Worm (Caenorhabditis elegans) whole organism, young adult: Measurements from ENCODE around the gene scp-1.
A peak's percentile ranks its signal among the peaks of the same experiment; 100 is the strongest.

Experiments used
- B0035.1 ChIP-seq: sonication (generic microtip); optimal IDR thresholded peaks from 2 replicates; lab custom pipeline; 2016; ENCODE audit warnings: missing genetic modification characterization, mild to moderate bottlenecking, missing compliant biosample characterization, missing genotype, missing genetic modification reagents
- B0336.3 ChIP-seq: fragments of 200-800 bp; sonication (Bioruptor generic); IDR thresholded peaks from 2 replicates; pipeline ENCODE4 v1.3.6; 2022; ENCODE audit warnings: missing genetic modification characterization, missing compliant biosample characterization
- F33H1.4 ChIP-seq: fragments of 200-800 bp; sonication (Bioruptor generic); IDR thresholded peaks from 2 replicates; pipeline ENCODE4 v1.3.6; 2022; ENCODE audit warnings: missing genetic modification reagents, missing genetic modification characterization, missing compliant biosample characterization
- F49E8.2 ChIP-seq: sonication (generic microtip); optimal IDR thresholded peaks from 3 replicates; lab custom pipeline; 2017; ENCODE audit warnings: missing genetic modification characterization, mild to moderate bottlenecking, missing compliant biosample characterization, antibody characterized with exemption, moderate library complexity; ENCODE audit not compliant: insufficient read depth
- F57A8.1 ChIP-seq: fragments of 200-800 bp; sonication (Bioruptor generic); optimal IDR thresholded peaks from 2 replicates; lab custom pipeline; 2018; ENCODE audit warnings: mild to moderate bottlenecking, missing genetic modification characterization, moderate library complexity, missing compliant biosample characterization
- T26A5.8 ChIP-seq: sonication (generic microtip); optimal IDR thresholded peaks from 2 replicates; lab custom pipeline; 2016; ENCODE audit warnings: missing genetic modification characterization, missing compliant biosample characterization
- Y53F4B.3 ChIP-seq: fragments of 200-800 bp; sonication (Bioruptor generic); IDR thresholded peaks from 2 replicates; pipeline ENCODE4 v1.3.6; 2022; ENCODE audit warnings: missing genetic modification reagents, missing genetic modification characterization, missing compliant biosample characterization
- ZK185.1 ChIP-seq: sonication (generic microtip); optimal IDR thresholded peaks from 2 replicates; lab custom pipeline; 2016; ENCODE audit warnings: mild to moderate bottlenecking, missing genetic modification characterization, missing compliant biosample characterization; ENCODE audit not compliant: poor library complexity, severe bottlenecking
- ama-1 ChIP-seq, 3 experiments: fragments of 150-350 bp in 1 of 3; sonication (generic microtip) in 2 of 3; optimal IDR thresholded peaks; 2 replicates each; lab custom pipeline; 2014 to 2018; ENCODE audit warnings: missing biosample characterization in 2 of 3, missing genetic modification characterization in 2 of 3, missing genetic modification reagents in 2 of 3
- aptf-3 ChIP-seq: fragments of 200-800 bp; sonication (Bioruptor generic); IDR thresholded peaks from 2 replicates; pipeline ENCODE4 v1.3.6; 2022; ENCODE audit warnings: missing genetic modification characterization, missing compliant biosample characterization
- athp-1 ChIP-seq: sonication (generic microtip); optimal IDR thresholded peaks from 2 replicates; lab custom pipeline; 2017; ENCODE audit warnings: mild to moderate bottlenecking, missing genetic modification characterization, missing compliant biosample characterization
- attf-5 ChIP-seq: fragments of 200-800 bp; sonication (Bioruptor generic); optimal IDR thresholded peaks from 2 replicates; lab custom pipeline; 2018; ENCODE audit warnings: mild to moderate bottlenecking, missing genetic modification characterization, missing compliant biosample characterization
- bed-2 ChIP-seq: fragments of 200-800 bp; sonication (Bioruptor generic); IDR thresholded peaks from 2 replicates; pipeline ENCODE4 v1.3.6; 2022; ENCODE audit warnings: missing genetic modification reagents, missing genetic modification characterization, missing compliant biosample characterization
- cebp-1 ChIP-seq, 2 experiments: fragments of 200-800 bp in 1 of 2; sonication (Bioruptor generic) in 1 of 2; sonication (generic microtip) in 1 of 2; IDR thresholded peaks in 1 of 2; optimal IDR thresholded peaks in 1 of 2; 2 replicates each; pipeline versions ENCODE4 v1.3.6 to Lab custom; 2017 to 2022; ENCODE audit warnings: missing compliant biosample characterization in 2 of 2, missing genetic modification characterization in 2 of 2, mild to moderate bottlenecking in 1 of 2, missing genetic modification reagents in 1 of 2, moderate library complexity in 1 of 2
- cebp-2 ChIP-seq: fragments of 200-800 bp; sonication (Bioruptor generic); IDR thresholded peaks from 2 replicates; pipeline ENCODE4 v1.3.6; 2022; ENCODE audit warnings: missing genetic modification characterization, missing compliant biosample characterization
- ceh-100 ChIP-seq: fragments of 200-800 bp; sonication (Bioruptor generic); IDR thresholded peaks from 2 replicates; pipeline ENCODE4 v1.3.6; 2022; ENCODE audit warnings: missing genetic modification reagents, missing genetic modification characterization, missing compliant biosample characterization
- ceh-91 ChIP-seq: fragments of 200-800 bp; sonication (Bioruptor generic); IDR thresholded peaks from 2 replicates; pipeline ENCODE4 v1.3.6; 2022; ENCODE audit warnings: missing genetic modification reagents, missing genetic modification characterization, missing compliant biosample characterization
- die-1 ChIP-seq: sonication (generic microtip); optimal IDR thresholded peaks from 2 replicates; lab custom pipeline; 2016; ENCODE audit warnings: missing genotype, mild to moderate bottlenecking, missing genetic modification characterization, missing compliant biosample characterization
- dox-1 ChIP-seq: fragments of 200-800 bp; sonication (Bioruptor generic); IDR thresholded peaks from 2 replicates; pipeline ENCODE4 v1.3.6; 2022; ENCODE audit warnings: missing genetic modification reagents, missing genetic modification characterization, missing compliant biosample characterization
- dpl-1 ChIP-seq: fragments of 150-350 bp; optimal IDR thresholded peaks from 2 replicates; lab custom pipeline; 2014; ENCODE audit warnings: missing biosample characterization, missing genetic modification reagents, missing genetic modification characterization
- efl-1 ChIP-seq: fragments of 150-350 bp; optimal IDR thresholded peaks from 2 replicates; lab custom pipeline; 2014; ENCODE audit warnings: missing biosample characterization, missing genetic modification reagents, missing genetic modification characterization
- ekl-4 ChIP-seq: fragments of 200-800 bp; sonication (Bioruptor generic); IDR thresholded peaks from 2 replicates; pipeline ENCODE4 v1.3.6; 2022; ENCODE audit warnings: missing genetic modification reagents, missing genetic modification characterization, missing compliant biosample characterization
- fkh-3 ChIP-seq: sonication (generic microtip); optimal IDR thresholded peaks from 2 replicates; lab custom pipeline; 2016; ENCODE audit warnings: mild to moderate bottlenecking, missing genetic modification characterization, missing compliant biosample characterization
- hlh-26 ChIP-seq: fragments of 200-800 bp; sonication (Bioruptor generic); conservative IDR thresholded peaks from 2 replicates; pipeline ENCODE4 v1.3.6; 2022; ENCODE audit warnings: missing genetic modification reagents, missing genetic modification characterization, missing compliant biosample characterization
- hmg-1.2 ChIP-seq: fragments of 200-800 bp; sonication (Bioruptor generic); IDR thresholded peaks from 2 replicates; pipeline ENCODE4 v1.3.6; 2022; ENCODE audit warnings: missing genetic modification reagents, missing genetic modification characterization, missing compliant biosample characterization
- hrde-1 ChIP-seq: sonication (generic microtip); optimal IDR thresholded peaks from 2 replicates; lab custom pipeline; 2016; ENCODE audit warnings: missing genetic modification characterization, mild to moderate bottlenecking, missing compliant biosample characterization, moderate library complexity, missing genotype, missing genetic modification reagents, borderline replicate concordance
- hsf-1 ChIP-seq: fragments of 200-800 bp; sonication (Bioruptor generic); IDR thresholded peaks from 2 replicates; pipeline ENCODE4 v1.3.6; 2022; ENCODE audit warnings: missing genetic modification reagents, missing genetic modification characterization, missing compliant biosample characterization
- let-607 ChIP-seq, 2 experiments: fragments of 200-800 bp in 1 of 2; sonication (Bioruptor generic) in 1 of 2; sonication (generic microtip) in 1 of 2; optimal IDR thresholded peaks; 2 replicates each; lab custom pipeline; 2016 to 2018; ENCODE audit warnings: mild to moderate bottlenecking in 2 of 2, missing compliant biosample characterization in 2 of 2, missing genetic modification characterization in 2 of 2, moderate library complexity in 2 of 2, missing genotype in 1 of 2
- lir-1 ChIP-seq: fragments of 200-800 bp; sonication (Bioruptor generic); conservative IDR thresholded peaks from 2 replicates; pipeline ENCODE4 v1.3.6; 2022; ENCODE audit warnings: missing genetic modification reagents, missing genetic modification characterization, missing compliant biosample characterization
- madf-8 ChIP-seq: fragments of 200-800 bp; sonication (Bioruptor generic); conservative IDR thresholded peaks from 2 replicates; pipeline ENCODE4 v1.3.6; 2022; ENCODE audit warnings: missing genetic modification reagents, missing genetic modification characterization, missing compliant biosample characterization
- mcd-1 ChIP-seq: fragments of 200-800 bp; sonication (Bioruptor generic); IDR thresholded peaks from 2 replicates; pipeline ENCODE4 v1.3.6; 2022; ENCODE audit warnings: missing genetic modification reagents, missing genetic modification characterization, missing compliant biosample characterization
- mes-4 ChIP-seq: sonication (generic microtip); optimal IDR thresholded peaks from 2 replicates; lab custom pipeline; 2016; ENCODE audit warnings: missing genotype, missing genetic modification characterization, missing compliant biosample characterization
- nfya-1 ChIP-seq: sonication (generic microtip); optimal IDR thresholded peaks from 2 replicates; lab custom pipeline; 2017; ENCODE audit warnings: antibody characterized with exemption, missing compliant biosample characterization, missing genetic modification characterization, borderline replicate concordance; ENCODE audit not compliant: insufficient read depth
- nfyb-1 ChIP-seq: fragments of 200-800 bp; sonication (Bioruptor generic); IDR thresholded peaks from 2 replicates; pipeline ENCODE4 v1.3.6; 2022; ENCODE audit warnings: missing genetic modification reagents, missing genetic modification characterization, missing compliant biosample characterization
- nhr-179 ChIP-seq: sonication (generic microtip); optimal IDR thresholded peaks from 2 replicates; lab custom pipeline; 2016; ENCODE audit warnings: mild to moderate bottlenecking, missing genetic modification characterization, missing compliant biosample characterization
- nhr-27 ChIP-seq: fragments of 200-800 bp; sonication (Bioruptor generic); optimal IDR thresholded peaks from 2 replicates; lab custom pipeline; 2018; ENCODE audit warnings: mild to moderate bottlenecking, missing genetic modification characterization, moderate library complexity, missing compliant biosample characterization
- nhr-90 ChIP-seq: sonication (generic microtip); optimal IDR thresholded peaks from 2 replicates; lab custom pipeline; 2016; ENCODE audit warnings: missing genotype, mild to moderate bottlenecking, missing genetic modification characterization, missing compliant biosample characterization
- pha-4 ChIP-seq: fragments of 150-350 bp; sonication (generic microtip); optimal IDR thresholded peaks from 2 replicates; lab custom pipeline; 2014; ENCODE audit warnings: missing biosample characterization, missing genetic modification reagents, missing genetic modification characterization
- rpc-1 ChIP-seq, 2 experiments: fragments of 150-350 bp in 1 of 2; sonication (generic microtip) in 1 of 2; optimal IDR thresholded peaks; 2 replicates each; lab custom pipeline; 2014 to 2018; ENCODE audit warnings: missing biosample characterization in 1 of 2, missing genetic modification characterization in 1 of 2, missing genetic modification reagents in 1 of 2, missing genotype in 1 of 2
- sdz-38 ChIP-seq: sonication (generic microtip); optimal IDR thresholded peaks from 2 replicates; lab custom pipeline; 2016; ENCODE audit warnings: missing genotype, missing genetic modification characterization, missing compliant biosample characterization
- sea-2 ChIP-seq: fragments of 200-800 bp; sonication (Bioruptor generic); IDR thresholded peaks from 2 replicates; pipeline ENCODE4 v1.3.6; 2022; ENCODE audit warnings: missing genetic modification characterization, missing compliant biosample characterization
- zim-3 ChIP-seq: sonication (generic microtip); optimal IDR thresholded peaks from 2 replicates; lab custom pipeline; 2017; ENCODE audit warnings: mild to moderate bottlenecking, missing genetic modification characterization, moderate library complexity, missing compliant biosample characterization
- ztf-28 ChIP-seq: fragments of 200-800 bp; sonication (Bioruptor generic); IDR thresholded peaks from 2 replicates; pipeline ENCODE4 v1.3.6; 2022; ENCODE audit warnings: missing genetic modification reagents, missing genetic modification characterization, missing compliant biosample characterization
- ztf-3 ChIP-seq: fragments of 200-800 bp; sonication (Bioruptor generic); optimal IDR thresholded peaks from 2 replicates; lab custom pipeline; 2018; ENCODE audit warnings: mild to moderate bottlenecking, missing genetic modification characterization, missing compliant biosample characterization

Gene scp-1

ce11 chrII:9303545-9303944, 30.3 kb upstream of the scp-1 start:
- no peak for TF ChIP-seq cebp-1 (GFP tag; IDR thresholded peaks at IDR 0.05; lab: Robert Waterston, UW)
- TF ChIP-seq cebp-1 (tag; optimal IDR thresholded peaks at IDR 0.05; lab: Kevin White, UChicago), result peak; percentile 77
- TF ChIP-seq ztf-28, result no peak

DNA sequence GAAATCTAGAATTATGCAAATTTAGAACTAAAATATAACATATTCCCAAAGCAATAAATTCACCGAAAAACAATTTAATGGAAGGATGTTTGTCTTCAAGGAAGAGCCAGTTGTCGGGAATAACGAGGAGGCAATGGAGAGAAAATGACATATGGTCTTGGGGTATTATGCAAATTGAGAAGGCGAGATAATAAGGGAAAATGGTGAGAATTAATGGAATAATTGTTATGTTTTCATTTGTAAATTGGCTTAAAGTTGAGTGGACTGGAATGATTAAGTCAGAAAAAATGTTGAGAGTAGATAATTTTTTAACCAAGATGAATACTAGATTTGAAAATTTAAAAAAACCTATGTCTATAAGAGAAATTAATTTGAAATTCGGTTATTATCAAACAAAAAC, 29.0 kb upstream of the scp-1 start:
- TF ChIP-seq B0336.3 (GFP tag; lab: Robert Waterston, UW) (no peak), mes-4 (no peak), cebp-1 (GFP tag; IDR thresholded peaks at IDR 0.05; lab: Robert Waterston, UW) (no peak), cebp-1 (tag; optimal IDR thresholded peaks at IDR 0.05; lab: Kevin White, UChicago) (no peak), die-1 (tag; lab: Kevin White, UChicago) (no peak), sdz-38 (no peak), B0035.1 (tag; lab: Kevin White, UChicago) (no peak), sea-2 (GFP tag; lab: Robert Waterston, UW) (no peak), ceh-91 (GFP tag; lab: Robert Waterston, UW) (no peak), ekl-4 (GFP tag; lab: Robert Waterston, UW) (no peak), efl-1 (GFP tag; lab: Kevin White, UChicago) (no peak), cebp-2 (GFP tag; lab: Robert Waterston, UW) (no peak), ZK185.1 (tag; lab: Kevin White, UChicago) (no peak), athp-1 (no peak), T26A5.8 (tag; lab: Kevin White, UChicago) (no peak), bed-2 (GFP tag; lab: Robert Waterston, UW) (no peak), mcd-1 (GFP tag; lab: Robert Waterston, UW) (no peak)
- TF ChIP-seq, all 124 proteins: peak for 0

ce11 chrII:9305575-9305974, 28.2 kb upstream of the scp-1 start:
- TF ChIP-seq pha-4 (tag; lab: Kevin White, UChicago) (no peak), hlh-26 (GFP tag; lab: Robert Waterston, UW) (no peak), ztf-3 (GFP tag; lab: Kevin White, UChicago) (no peak), nfya-1 (tag; lab: Kevin White, UChicago) (no peak), nhr-90 (tag; lab: Kevin White, UChicago) (no peak), aptf-3 (GFP tag; lab: Robert Waterston, UW) (no peak), hsf-1 (GFP tag; lab: Robert Waterston, UW) (no peak), cebp-1 (GFP tag; IDR thresholded peaks at IDR 0.05; lab: Robert Waterston, UW) (no peak), cebp-1 (tag; optimal IDR thresholded peaks at IDR 0.05; lab: Kevin White, UChicago) (no peak), nhr-179 (tag; lab: Kevin White, UChicago) (no peak), hmg-1.2 (GFP tag; lab: Robert Waterston, UW) (no peak), Y53F4B.3 (no peak), madf-8 (GFP tag; lab: Robert Waterston, UW) (no peak), rpc-1 (optimal IDR thresholded peaks at IDR 0.05; lab: Kevin White, UChicago) (no peak), rpc-1 (tag; optimal IDR thresholded peaks at IDR 0.05; lab: Kevin White, UChicago) (no peak), nhr-27 (tag; lab: Kevin White, UChicago) (no peak)

DNA sequence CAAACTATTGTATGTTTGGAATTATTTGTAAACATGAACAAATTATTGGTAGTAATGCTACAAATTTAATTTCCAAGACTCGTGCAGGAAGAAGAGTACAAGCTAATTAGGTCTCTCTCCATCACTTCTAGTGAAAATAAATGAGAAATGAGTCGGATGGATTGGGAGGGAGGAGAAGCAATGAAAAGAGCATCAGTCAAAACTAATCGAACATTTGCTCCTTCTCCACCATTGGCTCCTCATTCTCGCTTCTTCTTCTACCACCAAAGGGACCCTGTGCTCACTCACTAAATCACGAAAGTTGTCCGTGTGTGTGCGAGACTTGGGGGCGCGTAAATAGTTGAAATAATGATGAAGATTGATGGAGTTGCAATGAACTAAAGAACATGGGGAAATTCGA, 27.0 kb upstream of the scp-1 start:
- TF ChIP-seq hrde-1 (tag; lab: Kevin White, UChicago), result no peak
- TF ChIP-seq fkh-3 (tag; lab: Kevin White, UChicago), result no peak
- TF ChIP-seq F49E8.2 (tag; lab: Kevin White, UChicago), result no peak
- TF ChIP-seq lir-1 (GFP tag; lab: Robert Waterston, UW), result no peak
- no peak for TF ChIP-seq dox-1 (GFP tag; lab: Robert Waterston, UW)
- no peak for TF ChIP-seq let-607 (tag; optimal IDR thresholded peaks at IDR 0.05; lab: Kevin White, UChicago)
- no peak for TF ChIP-seq ceh-100 (GFP tag; lab: Robert Waterston, UW)
- no peak for TF ChIP-seq nhr-179 (tag; lab: Kevin White, UChicago)
- TF ChIP-seq attf-5 (GFP tag; lab: Kevin White, UChicago), result no peak
- TF ChIP-seq F57A8.1 (GFP tag; lab: Kevin White, UChicago), result no peak
- no peak for TF ChIP-seq nfyb-1 (GFP tag; lab: Robert Waterston, UW)
- TF ChIP-seq F33H1.4 (GFP tag; lab: Robert Waterston, UW), result no peak
- TF ChIP-seq dpl-1 (GFP tag; lab: Kevin White, UChicago), result no peak
- no peak for TF ChIP-seq ama-1 (optimal IDR thresholded peaks at IDR 0.05; lab: Kevin White, UChicago)
- no peak for TF ChIP-seq ama-1 (GFP tag; optimal IDR thresholded peaks at IDR 0.05; lab: Kevin White, UChicago)
- no peak for TF ChIP-seq zim-3 (tag; lab: Kevin White, UChicago)
